Worm (Caenorhabditis elegans): ENCODE measurements around the gene C32A9.1.

Gene C32A9.1

DNA sequence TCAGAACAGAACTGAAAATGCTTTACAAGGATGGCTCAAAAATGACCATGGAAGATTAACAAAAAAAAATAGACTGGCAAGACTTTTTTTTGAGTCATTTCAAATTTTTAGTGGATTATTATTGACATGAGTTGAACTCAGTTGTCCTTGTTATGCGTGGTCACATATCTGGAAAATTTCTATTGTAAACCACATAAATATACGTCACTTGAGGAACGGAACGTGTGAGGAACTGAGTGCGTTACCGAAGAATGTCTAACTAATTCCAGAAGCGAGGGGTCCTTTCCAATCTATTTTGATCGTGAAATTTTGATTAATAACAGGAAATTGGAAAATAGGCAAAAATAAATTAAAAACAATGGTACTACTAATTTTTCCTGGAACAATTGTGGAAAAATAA lies 2.4 kb upstream of the C32A9.1 start:
- TF ChIP-seq hlh-15 (tag; optimal IDR thresholded peaks at IDR 0.05) (no peak), ceh-22 (tag; optimal IDR thresholded peaks at IDR 0.05) (no peak), ets-4 (tag; optimal IDR thresholded peaks at IDR 0.05) (no peak), ceh-30 (tag; optimal IDR thresholded peaks at IDR 0.05) (no peak), elt-2 (tag; optimal IDR thresholded peaks at IDR 0.05) (no peak), dmd-4 (tag; optimal IDR thresholded peaks at IDR 0.05; ENCODE audit: borderline replicate concordance) (no peak), T23F11.4 (GFP tag; optimal IDR thresholded peaks at IDR 0.05) (no peak), che-1 (tag; optimal IDR thresholded peaks at IDR 0.05) (no peak), hlh-30 (tag; optimal IDR thresholded peaks at IDR 0.05; ENCODE audit: insufficient read depth) (no peak), sox-4 (tag; optimal IDR thresholded peaks at IDR 0.05) (no peak), ceh-6 (GFP tag; optimal IDR thresholded peaks at IDR 0.05) (no peak), syd-9 (tag; optimal IDR thresholded peaks at IDR 0.05) (no peak), zip-5 (tag; optimal IDR thresholded peaks at IDR 0.05) (no peak), pros-1 (tag; optimal IDR thresholded peaks at IDR 0.05) (no peak), nhr-11 (tag; optimal IDR thresholded peaks at IDR 0.05) (no peak), Y22D7AL.16 (tag; optimal IDR thresholded peaks at IDR 0.05) (no peak), ceh-2 (tag; optimal IDR thresholded peaks at IDR 0.05) (no peak), lin-11 (tag; optimal IDR thresholded peaks at IDR 0.05) (no peak), lim-6 (tag; optimal IDR thresholded peaks at IDR 0.05) (no peak), nhr-232 (tag; optimal IDR thresholded peaks at IDR 0.05) (no peak)

ce11 chrX:10254068-10254467 lies 5.9 kb downstream of the C32A9.1 start:
- TF ChIP-seq pros-1 (tag; optimal IDR thresholded peaks at IDR 0.05) (no peak), ceh-31 (tag; optimal IDR thresholded peaks at IDR 0.05) (no peak), lin-11 (tag; optimal IDR thresholded peaks at IDR 0.05) (no peak), elt-2 (tag; optimal IDR thresholded peaks at IDR 0.05) (no peak), K09A11.1 (tag; optimal IDR thresholded peaks at IDR 0.05; ENCODE audit: insufficient read depth) (no peak), hlh-8 (tag; optimal IDR thresholded peaks at IDR 0.05) (no peak), hlh-30 (tag; optimal IDR thresholded peaks at IDR 0.05; ENCODE audit: insufficient read depth) (peak; percentile 2), hlh-6 (tag; optimal IDR thresholded peaks at IDR 0.05) (no peak)

DNA sequence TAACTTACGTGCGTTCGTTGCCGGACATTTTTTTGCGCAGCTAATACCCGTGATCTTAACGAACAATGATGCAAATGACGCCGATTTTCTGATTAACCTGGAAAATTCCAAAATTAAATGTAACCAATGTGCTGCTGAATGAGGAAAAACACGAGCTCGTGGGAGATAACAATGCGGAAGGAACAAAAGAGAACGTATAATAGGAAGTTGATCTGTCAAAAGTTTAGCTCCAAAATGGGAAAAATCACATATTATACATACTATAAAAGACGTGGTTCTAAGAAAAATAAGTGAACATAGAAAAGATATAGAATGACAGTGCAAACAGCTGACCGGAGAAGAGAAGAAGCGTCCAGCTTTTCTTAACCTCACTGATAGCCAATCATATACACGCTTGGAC lies 7.2 kb downstream of the C32A9.1 start, which contains the start of gene C14H10.2:
Gene C14H10.2, minus strand, starts transcription at position 101 of the 400 bp plus-strand sequence.
- TF ChIP-seq F13H6.1 (tag; optimal IDR thresholded peaks at IDR 0.05) = no peak
- TF ChIP-seq ceh-45 (GFP tag; IDR thresholded peaks at IDR 0.05) = no peak

DNA sequence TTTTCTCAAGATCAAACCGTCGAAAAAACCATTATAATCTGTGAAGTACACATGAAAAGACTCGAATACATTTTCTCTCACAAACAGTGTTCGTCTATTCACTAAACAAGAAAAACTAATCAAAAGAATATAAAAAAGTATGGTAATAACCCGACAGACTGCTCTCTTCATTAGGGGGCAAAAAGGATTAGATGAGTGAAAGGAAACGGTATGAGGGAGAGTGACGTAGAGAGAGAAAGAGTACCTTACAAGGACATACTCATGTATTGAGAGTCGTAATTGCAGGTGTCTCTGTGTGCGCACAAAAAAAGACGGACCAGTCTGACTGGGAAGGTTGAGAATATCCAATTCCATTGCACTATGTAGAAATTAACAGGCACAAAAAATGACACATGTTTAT lies 10.2 kb downstream of the C32A9.1 start:
- TF ChIP-seq ceh-30 (tag; optimal IDR thresholded peaks at IDR 0.05) = no peak
- TF ChIP-seq Y22D7AL.16 (tag; optimal IDR thresholded peaks at IDR 0.05) = no peak
- no peak for TF ChIP-seq zip-5 (tag; optimal IDR thresholded peaks at IDR 0.05)

DNA sequence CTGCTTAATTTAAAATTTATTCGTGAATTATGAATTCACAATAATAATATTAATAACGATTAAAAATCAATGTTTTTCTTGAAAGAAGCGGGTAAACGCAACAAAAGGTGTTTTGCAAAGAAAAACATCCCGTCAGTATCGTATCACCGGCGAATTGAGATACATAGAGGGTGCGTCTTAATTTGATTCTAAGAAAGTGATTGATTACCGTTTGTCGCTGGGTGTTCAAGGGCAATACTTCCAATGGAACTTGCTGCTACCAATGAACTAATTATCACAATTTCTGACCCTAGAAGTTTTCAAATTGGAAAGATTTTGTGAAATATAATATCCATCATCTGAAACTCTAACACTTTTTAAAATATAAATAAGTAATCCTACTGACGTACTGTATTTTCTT lies 14.3 kb downstream of the C32A9.1 start:
- TF ChIP-seq unc-55 (GFP tag; optimal IDR thresholded peaks at IDR 0.05) (no peak), ceh-34 (tag; optimal IDR thresholded peaks at IDR 0.05) (no peak), pha-2 (tag; optimal IDR thresholded peaks at IDR 0.05) (no peak), hlh-13 (GFP tag; optimal IDR thresholded peaks at IDR 0.05) (no peak), unc-3 (GFP tag; conservative IDR thresholded peaks at IDR 0.05) (no peak), unc-3 (tag; optimal IDR thresholded peaks at IDR 0.05) (no peak), npax-4 (tag; optimal IDR thresholded peaks at IDR 0.05) (no peak), ceh-24 (tag; optimal IDR thresholded peaks at IDR 0.05) (no peak), pag-3 (tag; optimal IDR thresholded peaks at IDR 0.05; ENCODE audit: borderline replicate concordance) (no peak), ceh-45 (GFP tag; IDR thresholded peaks at IDR 0.05) (no peak), ceh-2 (tag; optimal IDR thresholded peaks at IDR 0.05) (no peak)
